Worm (Caenorhabditis elegans): ENCODE data around the gene dnj-23.
"Not testable (repeated sequence)": the region's sequence is repeated elsewhere in the genome, so short reads cannot be mapped to it uniquely, and the experiment has no call there.

dnj-23 gene

DNA sequence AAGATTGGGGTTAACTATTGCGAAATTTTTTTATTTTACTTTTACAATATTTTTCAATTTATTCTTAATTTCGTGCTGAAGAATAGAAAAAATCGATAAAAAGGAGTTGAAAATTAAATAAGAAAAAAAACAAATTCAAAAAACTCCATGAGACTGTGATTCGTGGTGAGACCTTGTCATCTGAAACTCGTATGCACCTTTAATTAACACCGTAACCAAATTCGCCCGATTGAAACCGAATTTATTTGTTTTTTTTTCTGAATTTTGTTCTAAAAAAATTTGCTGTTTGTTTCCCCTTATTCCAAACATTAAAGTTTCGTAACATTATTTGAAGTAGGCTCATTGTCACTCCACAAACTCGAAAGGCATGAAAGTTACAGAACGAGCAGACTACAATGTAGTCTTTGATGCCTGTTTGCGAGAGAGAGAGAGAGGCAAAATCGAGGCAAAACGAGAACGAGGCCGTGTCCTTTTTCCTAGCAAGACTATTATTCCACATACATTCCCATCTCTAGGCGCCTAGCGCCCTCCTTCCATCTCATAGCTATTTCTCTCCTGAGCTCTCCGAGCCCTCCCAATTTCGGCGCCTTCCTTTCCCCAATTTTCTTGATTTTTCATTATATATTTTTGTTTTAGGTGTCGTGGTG is 628 bp upstream of the dnj-23 start, which contains the start of gene T24H10.4:
Gene T24H10.4 (plus strand): TSS at position 630 of the 647 bp plus-strand sequence.
- TF ChIP-seq lsy-2 (tag; optimal IDR thresholded peaks at IDR 0.05), result peak in 1 of 2 experiments; percentile 6
- TF ChIP-seq ces-1 (GFP tag; optimal IDR thresholded peaks at IDR 0.05), result no peak
- 0 out of 2 replicates have a peak, but pooled peaks have one; percentile 27 for TF ChIP-seq egl-43 (GFP tag; IDR thresholded peaks at IDR 0.05)
- no peak for TF ChIP-seq rbr-2 (tag; optimal IDR thresholded peaks at IDR 0.05)
- TF ChIP-seq ama-1 (optimal IDR thresholded peaks at IDR 0.05), result no peak
- no peak for TF ChIP-seq sdz-12 (GFP tag; optimal IDR thresholded peaks at IDR 0.05)
- no peak for TF ChIP-seq ceh-32 (tag; optimal IDR thresholded peaks at IDR 0.05; ENCODE audit: poor library complexity)
- TF ChIP-seq F26F4.8 (GFP tag; conservative IDR thresholded peaks at IDR 0.05), result no peak
- peak in 1 of 2 experiments; percentile 49 for TF ChIP-seq unc-62 (GFP tag; optimal IDR thresholded peaks at IDR 0.05 in 1 of 2)
- TF ChIP-seq unc-62 (tag; optimal IDR thresholded peaks at IDR 0.05), result no peak
- TF ChIP-seq daf-8 (GFP tag; IDR thresholded peaks at IDR 0.05), result no peak
- TF ChIP-seq daf-16 (GFP tag; optimal IDR thresholded peaks at IDR 0.05), result no peak
- TF ChIP-seq daf-16 (tag; optimal IDR thresholded peaks at IDR 0.05), result peak; percentile 10
- no peak for TF ChIP-seq ZK546.5 (tag; optimal IDR thresholded peaks at IDR 0.05)
- TF ChIP-seq ZK337.2 (GFP tag; IDR thresholded peaks at IDR 0.05), result no peak

DNA sequence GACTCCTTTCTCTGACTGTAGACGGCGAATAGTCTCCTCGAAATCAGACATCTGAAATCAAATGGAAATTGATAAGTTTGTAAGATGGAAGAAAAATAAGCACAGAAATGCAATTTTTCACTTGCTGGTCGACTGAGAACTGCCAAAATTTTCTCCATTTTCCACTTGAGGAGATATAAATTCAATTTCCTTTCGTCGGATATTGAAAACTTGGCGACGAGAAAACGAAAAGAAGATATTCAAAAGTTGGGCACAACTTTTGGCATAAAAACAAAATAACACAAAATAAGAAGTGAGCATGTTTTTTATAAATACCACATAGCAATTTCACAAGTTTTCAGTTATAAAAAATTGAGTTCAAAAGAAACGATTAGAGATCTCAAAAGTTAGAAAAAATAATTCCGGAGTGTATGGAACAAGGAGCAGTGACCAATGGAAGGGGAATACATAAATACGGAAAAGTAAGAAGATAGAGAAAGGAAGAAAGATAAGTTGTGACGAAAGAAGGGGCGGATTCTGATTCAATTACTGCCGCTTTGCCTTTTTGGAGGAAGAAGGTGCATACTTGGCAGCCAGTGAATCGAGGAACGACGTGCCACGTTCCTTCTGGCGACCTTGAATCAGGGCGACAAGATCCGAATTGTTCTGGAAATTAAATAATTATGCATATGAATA is 1.2 kb downstream of the dnj-23 start, which contains the start of gene dyrb-1:
Gene dyrb-1 (minus strand): TSS at position 51 of the 675 bp plus-strand sequence.
- TF ChIP-seq daf-19 (GFP tag; conservative IDR thresholded peaks at IDR 0.05) (no peak), F49E8.2 (tag; optimal IDR thresholded peaks at IDR 0.05; ENCODE audit: borderline replicate concordance) (no peak), ZK337.2 (GFP tag; IDR thresholded peaks at IDR 0.05) (no peak), dmd-9 (GFP tag; IDR thresholded peaks at IDR 0.05) (no peak), mdt-29 (GFP tag; IDR thresholded peaks at IDR 0.05) (no peak), mep-1 (tag; optimal IDR thresholded peaks at IDR 0.05) (no peak), egl-27 (tag; optimal IDR thresholded peaks at IDR 0.05) (no peak)

DNA sequence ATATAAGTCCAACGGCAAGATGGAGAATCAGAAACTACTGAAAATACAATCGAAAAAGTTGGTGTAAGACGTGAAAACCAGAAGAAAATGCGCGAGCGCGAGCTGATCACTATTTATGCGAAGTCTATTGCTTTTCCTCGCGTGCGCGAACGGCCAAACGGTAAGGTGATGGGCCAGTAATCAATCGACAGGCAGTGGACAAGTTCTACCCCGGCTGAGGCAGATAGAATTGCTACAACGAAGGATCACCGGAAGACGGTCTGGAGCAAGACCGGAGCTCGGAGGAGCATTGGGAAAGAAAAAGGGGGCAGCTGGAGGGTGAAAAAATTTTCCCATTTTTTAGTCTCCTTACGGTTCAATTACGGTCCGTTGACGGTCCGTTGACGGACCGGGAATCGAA is 5.8 kb downstream of the dnj-23 start:
- peak; percentile 36; the same call in 1 of the 2 replicates for TF ChIP-seq ceh-20 (GFP tag; IDR thresholded peaks at IDR 0.05)
- TF ChIP-seq nhr-41 (GFP tag; IDR thresholded peaks at IDR 0.05), result peak; percentile 74
- TF ChIP-seq dmd-9 (GFP tag; IDR thresholded peaks at IDR 0.05), result peak; percentile 72
- TF ChIP-seq saeg-2 (GFP tag; IDR thresholded peaks at IDR 0.05), result 0 out of 2 replicates have a peak, but pooled peaks have one; percentile 54
- peak; percentile 97 for TF ChIP-seq dmd-8 (GFP tag; IDR thresholded peaks at IDR 0.05)
- peak; percentile 61 to 77; a peak in 2 of 4 replicates for TF ChIP-seq madf-5 (GFP tag; IDR thresholded peaks at IDR 0.05)
- TF ChIP-seq Y105C5A.15 (GFP tag; IDR thresholded peaks at IDR 0.05), result peak; percentile 69; the same call in 1 of the 2 replicates
- 0 out of 2 replicates have a peak, but pooled peaks have one; percentile 17 for TF ChIP-seq mxl-2 (GFP tag; conservative IDR thresholded peaks at IDR 0.05)
- 0 out of 2 replicates have a peak, but pooled peaks have one; percentile 41 for TF ChIP-seq ZK337.2 (GFP tag; IDR thresholded peaks at IDR 0.05)
- peak; percentile 82 for TF ChIP-seq T26A8.4 (GFP tag; IDR thresholded peaks at IDR 0.05)
- peak; percentile 89 for TF ChIP-seq F26F4.8 (GFP tag; conservative IDR thresholded peaks at IDR 0.05)
- peak; percentile 96 for TF ChIP-seq egl-43 (GFP tag; IDR thresholded peaks at IDR 0.05)
- TF ChIP-seq pha-4 (GFP tag; IDR thresholded peaks at IDR 0.05), result peak; percentile 89
- TF ChIP-seq pha-4 (tag; optimal IDR thresholded peaks at IDR 0.05), result not testable (repeated sequence)
- TF ChIP-seq Y48G9A.11 (GFP tag; IDR thresholded peaks at IDR 0.05), result peak; percentile 85
- peak; percentile 86 for TF ChIP-seq D1046.2 (GFP tag; IDR thresholded peaks at IDR 0.05)
- peak; percentile 78 for TF ChIP-seq nhr-42 (GFP tag; IDR thresholded peaks at IDR 0.05)
- TF ChIP-seq Y75B8A.6 (GFP tag; IDR thresholded peaks at IDR 0.05), result 0 out of 2 replicates have a peak, but pooled peaks have one; percentile 38
- peak; percentile 60; the same call in 1 of the 2 replicates for TF ChIP-seq ceh-44 (GFP tag; IDR thresholded peaks at IDR 0.05)
- peak; percentile 20; the same call in 1 of the 2 replicates for TF ChIP-seq hmg-1.1 (GFP tag; IDR thresholded peaks at IDR 0.05)
- TF ChIP-seq php-3 (GFP tag; IDR thresholded peaks at IDR 0.05), result peak; percentile 75
- peak; percentile 87 for TF ChIP-seq lin-1 (GFP tag; IDR thresholded peaks at IDR 0.05)
- TF ChIP-seq madf-9 (GFP tag; conservative IDR thresholded peaks at IDR 0.05), result peak; percentile 69
- peak; percentile 92 for TF ChIP-seq lim-7 (GFP tag; IDR thresholded peaks at IDR 0.05)
- peak; percentile 91 for TF ChIP-seq arid-1 (GFP tag; conservative IDR thresholded peaks at IDR 0.05)
- peak; percentile 91 for TF ChIP-seq snpc-1.2 (GFP tag; IDR thresholded peaks at IDR 0.05)
- TF ChIP-seq dmd-6 (GFP tag; IDR thresholded peaks at IDR 0.05), result peak; percentile 37
- 0 out of 2 replicates have a peak, but pooled peaks have one; percentile 42 for TF ChIP-seq lin-29 (GFP tag; IDR thresholded peaks at IDR 0.05)
